Worm (Caenorhabditis elegans) whole organism, L3 larva: ENCODE measurements around the gene srz-69.

Experiments
- R02D3.7 ChIP-seq: fragments of 150-350 bp; optimal IDR thresholded peaks from 2 replicates; lab custom pipeline; 2014; ENCODE audit warnings: missing biosample characterization, missing genetic modification characterization
- ZK546.5 ChIP-seq: sonication (generic microtip); optimal IDR thresholded peaks from 2 replicates; lab custom pipeline; 2017; ENCODE audit warnings: missing biosample characterization, missing genetic modification characterization
- aly-2 ChIP-seq: fragments of 150-350 bp; optimal IDR thresholded peaks from 2 replicates; lab custom pipeline; 2014; ENCODE audit warnings: missing biosample characterization, missing genetic modification characterization
- ama-1 ChIP-seq: fragments of 150-350 bp; optimal IDR thresholded peaks from 2 replicates; lab custom pipeline; 2018
- ceh-16 ChIP-seq: sonication (generic microtip); optimal IDR thresholded peaks from 2 replicates; lab custom pipeline; 2017; ENCODE audit warnings: missing biosample characterization, missing genetic modification characterization
- ceh-28 ChIP-seq: fragments of 150-350 bp; optimal IDR thresholded peaks from 2 replicates; lab custom pipeline; 2014; ENCODE audit warnings: missing biosample characterization, missing genetic modification reagents, missing genetic modification characterization
- ceh-82 ChIP-seq: fragments of 150-350 bp; optimal IDR thresholded peaks from 2 replicates; lab custom pipeline; 2014; ENCODE audit warnings: missing biosample characterization, missing genetic modification characterization
- ceh-9 ChIP-seq: sonication (generic microtip); optimal IDR thresholded peaks from 2 replicates; lab custom pipeline; 2018; ENCODE audit warnings: missing biosample characterization, missing genetic modification characterization
- daf-12 ChIP-seq: fragments of 150-350 bp; optimal IDR thresholded peaks from 2 replicates; lab custom pipeline; 2014; ENCODE audit warnings: missing biosample characterization, missing genetic modification reagents, missing genetic modification characterization
- egl-27 ChIP-seq: sonication (generic microtip); optimal IDR thresholded peaks from 4 replicates; lab custom pipeline; 2017; ENCODE audit warnings: missing biosample characterization, missing genetic modification reagents, missing genetic modification characterization
- elt-3 ChIP-seq, 3 experiments: fragments of 150-350 bp in 1 of 3; sonication (generic microtip) in 2 of 3; optimal IDR thresholded peaks; 2 replicates in 2 of 3; 4 replicates in 1 of 3; lab custom pipeline; 2014 to 2017; ENCODE audit warnings: missing biosample characterization in 3 of 3, missing genetic modification characterization in 3 of 3
- eor-1 ChIP-seq, 2 experiments: fragments of 150-350 bp; optimal IDR thresholded peaks; 2 replicates each; lab custom pipeline; 2014 to 2018; ENCODE audit warnings: missing biosample characterization in 2 of 2, missing genetic modification characterization in 2 of 2
- fkh-10 ChIP-seq: sonication (generic microtip); optimal IDR thresholded peaks from 2 replicates; lab custom pipeline; 2017; ENCODE audit warnings: missing biosample characterization, missing genetic modification reagents, missing genetic modification characterization
- fos-1 ChIP-seq: fragments of 150-350 bp; optimal IDR thresholded peaks from 2 replicates; lab custom pipeline; 2014; ENCODE audit warnings: missing biosample characterization, missing genetic modification characterization
- jun-1 ChIP-seq: fragments of 150-350 bp; optimal IDR thresholded peaks from 2 replicates; lab custom pipeline; 2014; ENCODE audit warnings: missing biosample characterization, missing genetic modification reagents, missing genetic modification characterization
- lin-15B ChIP-seq: fragments of 150-350 bp; optimal IDR thresholded peaks from 2 replicates; lab custom pipeline; 2014; ENCODE audit warnings: missing biosample characterization, missing genetic modification characterization
- lin-39 ChIP-seq: fragments of 150-350 bp; optimal IDR thresholded peaks from 2 replicates; lab custom pipeline; 2018; ENCODE audit warnings: missing biosample characterization, missing genetic modification reagents, missing genetic modification characterization
- lsy-12 ChIP-seq: sonication (generic microtip); optimal IDR thresholded peaks from 2 replicates; lab custom pipeline; 2016; ENCODE audit warnings: mild to moderate bottlenecking, missing genetic modification characterization, missing compliant biosample characterization
- mdl-1 ChIP-seq: fragments of 150-350 bp; optimal IDR thresholded peaks from 2 replicates; lab custom pipeline; 2014; ENCODE audit warnings: missing biosample characterization, missing genetic modification characterization
- nfya-1 ChIP-seq: sonication (generic microtip); optimal IDR thresholded peaks from 2 replicates; lab custom pipeline; 2017; ENCODE audit warnings: missing genetic modification characterization, mild to moderate bottlenecking, missing compliant biosample characterization, antibody characterized with exemption, moderate library complexity; ENCODE audit not compliant: insufficient read depth
- nhr-11 ChIP-seq: fragments of 150-350 bp; optimal IDR thresholded peaks from 2 replicates; lab custom pipeline; 2014; ENCODE audit warnings: missing biosample characterization, missing genetic modification characterization
- nhr-23 ChIP-seq: fragments of 150-350 bp; optimal IDR thresholded peaks from 2 replicates; lab custom pipeline; 2014; ENCODE audit warnings: missing biosample characterization, missing genetic modification reagents, missing genetic modification characterization
- nhr-237 ChIP-seq: fragments of 150-350 bp; optimal IDR thresholded peaks from 2 replicates; lab custom pipeline; 2014; ENCODE audit warnings: missing biosample characterization, missing genetic modification characterization
- nhr-25 ChIP-seq: sonication (generic microtip); optimal IDR thresholded peaks from 2 replicates; lab custom pipeline; 2017; ENCODE audit warnings: missing biosample characterization, missing genetic modification characterization
- nhr-28 ChIP-seq: fragments of 150-350 bp; optimal IDR thresholded peaks from 2 replicates; lab custom pipeline; 2014; ENCODE audit warnings: missing biosample characterization, missing genetic modification characterization
- nhr-43 ChIP-seq: sonication (generic microtip); optimal IDR thresholded peaks from 2 replicates; lab custom pipeline; 2016; ENCODE audit warnings: mild to moderate bottlenecking, missing genetic modification characterization, missing compliant biosample characterization; ENCODE audit not compliant: poor library complexity, severe bottlenecking
- nhr-67 ChIP-seq: fragments of 150-350 bp; optimal IDR thresholded peaks from 2 replicates; lab custom pipeline; 2014; ENCODE audit warnings: missing biosample characterization, missing genetic modification characterization
- nhr-76 ChIP-seq: fragments of 150-350 bp; sonication (generic microtip); optimal IDR thresholded peaks from 5 replicates; lab custom pipeline; 2014; ENCODE audit warnings: missing biosample characterization, missing genetic modification characterization
- nhr-77 ChIP-seq: fragments of 150-350 bp; optimal IDR thresholded peaks from 2 replicates; lab custom pipeline; 2014; ENCODE audit warnings: missing biosample characterization, missing genetic modification characterization
- sea-2 ChIP-seq: fragments of 150-350 bp; sonication (generic microtip); optimal IDR thresholded peaks from 4 replicates; lab custom pipeline; 2014; ENCODE audit warnings: missing biosample characterization, missing genetic modification reagents, missing genetic modification characterization
- skn-1 ChIP-seq: fragments of 150-350 bp; optimal IDR thresholded peaks from 2 replicates; lab custom pipeline; 2014; ENCODE audit warnings: missing biosample characterization, missing genetic modification characterization
- snpc-4 ChIP-seq: fragments of 150-350 bp; optimal IDR thresholded peaks from 2 replicates; lab custom pipeline; 2014; ENCODE audit warnings: missing biosample characterization, missing genetic modification characterization
- unc-39 ChIP-seq: sonication (generic microtip); optimal IDR thresholded peaks from 4 replicates; lab custom pipeline; 2017; ENCODE audit warnings: missing biosample characterization, missing genetic modification characterization
- unc-62 ChIP-seq: fragments of 150-350 bp; sonication (generic microtip); optimal IDR thresholded peaks from 4 replicates; lab custom pipeline; 2014; ENCODE audit warnings: missing biosample characterization, missing genetic modification reagents, missing genetic modification characterization
- ztf-11 ChIP-seq: fragments of 150-350 bp; optimal IDR thresholded peaks from 2 replicates; lab custom pipeline; 2014; ENCODE audit warnings: missing biosample characterization, missing genetic modification characterization
- ztf-4 ChIP-seq: fragments of 150-350 bp; optimal IDR thresholded peaks from 2 replicates; lab custom pipeline; 2014; ENCODE audit warnings: missing biosample characterization, missing genetic modification characterization

The srz-69 gene

DNA sequence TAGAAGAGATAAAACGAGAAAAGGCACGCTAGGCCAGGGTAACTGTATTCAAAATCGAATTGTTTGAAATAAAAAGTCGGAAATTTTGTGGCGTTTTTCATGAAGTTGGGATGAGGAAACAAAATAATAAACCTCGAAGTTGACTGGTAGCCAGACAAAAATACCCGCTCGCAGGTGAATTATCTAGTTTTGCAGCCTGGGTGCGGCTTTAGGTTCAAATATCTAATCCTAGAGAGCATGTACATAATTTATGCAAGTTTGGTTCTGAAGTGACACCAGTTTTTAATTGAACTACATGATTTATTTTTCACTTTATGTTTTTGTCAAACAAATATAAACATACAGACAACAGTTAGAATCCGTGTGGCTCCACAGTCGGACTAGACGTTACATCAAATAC, 4.7 kb upstream of the srz-69 start, which contains the start of gene srz-37:
TSS of gene srz-37 (minus strand) at position 101 of the 400 bp plus-strand sequence.
- TF ChIP-seq nhr-28, result no peak

DNA sequence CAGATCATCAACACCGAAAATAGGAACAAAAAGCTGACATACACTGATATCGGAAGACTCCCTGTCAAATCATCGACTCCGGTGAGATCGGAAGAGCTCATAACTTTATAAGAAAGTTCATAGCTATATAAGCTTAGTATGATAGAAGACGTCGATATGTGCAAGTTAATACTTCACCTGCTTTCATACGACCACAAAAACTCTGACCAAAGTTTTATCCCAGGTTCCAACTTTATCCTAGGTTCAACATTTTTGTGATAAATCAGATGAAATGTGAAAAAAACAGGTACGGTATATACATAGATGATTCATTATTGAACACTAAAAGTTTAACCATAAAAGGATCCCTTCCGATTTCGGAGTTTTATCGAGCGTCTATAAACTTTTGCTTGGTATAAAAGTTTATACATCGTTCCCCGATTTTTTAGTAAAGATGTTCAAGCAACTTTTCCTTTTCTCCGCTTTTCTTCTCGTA, 1.9 kb upstream of the srz-69 start, which contains the start of the genes srz-70 and C09G12.5:
TSS of gene srz-70 (minus strand) at position 101 of the 475 bp plus-strand sequence.
TSS of gene C09G12.5 (plus strand) at position 425 of the 475 bp plus-strand sequence.
- TF ChIP-seq ztf-4 (tag; lab: Kevin White, UChicago) (no peak), lin-15B (tag; lab: Kevin White, UChicago) (no peak), eor-1 (tag; optimal IDR thresholded peaks at IDR 0.05; lab: Kevin White, UChicago) (no peak), nhr-67 (tag; lab: Kevin White, UChicago) (no peak), skn-1 (no peak), fos-1 (no peak), snpc-4 (tag; lab: Kevin White, UChicago) (no peak), daf-12 (tag; lab: Kevin White, UChicago) (no peak), nhr-43 (tag; lab: Kevin White, UChicago) (no peak), nhr-237 (tag; lab: Kevin White, UChicago) (no peak), ceh-9 (no peak), lsy-12 (tag; lab: Kevin White, UChicago) (no peak), mdl-1 (tag; lab: Kevin White, UChicago) (no peak), nhr-11 (tag; lab: Kevin White, UChicago) (no peak), lin-39 (tag; lab: Kevin White, UChicago) (no peak), unc-39 (tag; lab: Kevin White, UChicago) (no peak), ceh-28 (no peak), nhr-77 (tag; lab: Kevin White, UChicago) (no peak)

DNA sequence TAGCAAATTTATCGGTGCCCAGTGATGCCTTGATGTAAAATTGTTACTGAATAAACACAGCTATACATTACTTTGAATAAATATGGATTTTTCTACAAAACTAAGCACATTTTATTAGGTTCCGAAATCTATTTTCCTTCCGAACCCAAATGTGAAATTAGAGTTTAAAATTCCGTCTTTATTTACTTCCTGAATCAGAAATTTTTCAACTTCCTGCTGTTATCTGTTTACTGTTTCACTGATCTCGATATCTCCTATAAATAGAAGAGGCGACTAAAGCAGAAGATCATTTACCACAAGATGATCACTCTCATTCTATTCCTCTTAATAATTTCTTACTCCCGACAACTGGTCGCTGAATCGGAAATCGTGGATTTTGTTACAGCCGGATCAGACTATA, 7.3 kb downstream of the srz-69 start, which contains the start of gene F58E2.2:
TSS of gene F58E2.2 (plus strand) at position 301 of the 400 bp plus-strand sequence.
- TF ChIP-seq R02D3.7 (tag; lab: Kevin White, UChicago), result no peak
- no peak for TF ChIP-seq lsy-12 (tag; lab: Kevin White, UChicago)
- TF ChIP-seq ama-1, result no peak
- no peak for TF ChIP-seq ceh-28
- TF ChIP-seq nfya-1 (tag; lab: Kevin White, UChicago), result no peak
- TF ChIP-seq sea-2, result no peak
- no peak for TF ChIP-seq nhr-23 (tag; lab: Kevin White, UChicago)
- TF ChIP-seq ceh-82 (tag; lab: Kevin White, UChicago), result no peak
- TF ChIP-seq nhr-11 (tag; lab: Kevin White, UChicago), result no peak
- no peak for TF ChIP-seq ceh-9
- TF ChIP-seq egl-27 (tag; lab: Kevin White, UChicago), result no peak
- no peak for TF ChIP-seq aly-2 (tag; lab: Kevin White, UChicago)
- TF ChIP-seq ZK546.5 (tag; lab: Kevin White, UChicago), result no peak

ce11 chrIV:3467751-3468150, 9.3 kb downstream of the srz-69 start:
- no peak for TF ChIP-seq sea-2
- no peak for TF ChIP-seq jun-1 (tag; lab: Kevin White, UChicago)
- no peak for TF ChIP-seq nhr-25 (tag; lab: Kevin White, UChicago)
- TF ChIP-seq ceh-16 (tag; lab: Kevin White, UChicago), result no peak
- no peak for TF ChIP-seq unc-39 (tag; lab: Kevin White, UChicago)
- TF ChIP-seq ztf-4 (tag; lab: Kevin White, UChicago), result no peak
- TF ChIP-seq snpc-4 (tag; lab: Kevin White, UChicago), result no peak
- no peak for TF ChIP-seq nhr-28

DNA sequence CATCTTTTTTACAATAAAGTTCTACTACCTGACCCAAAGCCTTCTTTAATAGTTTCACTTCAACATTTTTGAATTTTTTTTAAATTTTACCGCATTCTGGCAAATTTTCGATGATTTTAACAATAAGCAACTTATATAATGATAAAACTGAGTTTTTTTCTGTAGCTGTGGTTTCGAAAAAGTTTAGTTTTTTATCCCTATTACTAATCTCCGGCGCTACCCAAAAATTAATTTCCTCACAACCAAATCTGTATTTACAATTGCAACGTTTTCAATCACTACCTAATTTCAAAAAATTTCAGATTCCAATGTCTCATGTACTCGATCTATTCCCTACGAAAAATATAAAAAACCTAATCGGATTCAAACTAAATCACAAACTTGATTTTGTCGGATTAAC, 9.9 kb downstream of the srz-69 start, which contains the start of gene F58E2.3:
TSS of gene F58E2.3 (plus strand) at position 301 of the 400 bp plus-strand sequence.
- TF ChIP-seq ztf-11 (tag; lab: Kevin White, UChicago) (no peak), nhr-76 (tag; lab: Kevin White, UChicago) (no peak), elt-3 (tag; optimal IDR thresholded peaks at IDR 0.05; lab: Kevin White, UChicago) (no peak), unc-62 (GFP tag; lab: Kevin White, UChicago) (no peak), aly-2 (tag; lab: Kevin White, UChicago) (no peak), fkh-10 (GFP tag; lab: Kevin White, UChicago) (no peak), nfya-1 (tag; lab: Kevin White, UChicago) (no peak)
- TF ChIP-seq, all 47 proteins: peak for 0
